Fruit fly (Drosophila melanogaster): ENCODE results near the gene HDAC11.

HDAC11 gene

dm6 chr3R:24878655-24879054 is 22.6 kb upstream of the HDAC11 start:
- no peak for TF ChIP-seq Rel (GFP tag; optimal IDR thresholded peaks at IDR 0.05)
- peak; percentile 73 for TF ChIP-seq Rel (tag; optimal IDR thresholded peaks at IDR 0.05)
- TF ChIP-seq dsf (GFP tag; optimal IDR thresholded peaks at IDR 0.05; ENCODE audit: borderline replicate concordance) = no peak

DNA sequence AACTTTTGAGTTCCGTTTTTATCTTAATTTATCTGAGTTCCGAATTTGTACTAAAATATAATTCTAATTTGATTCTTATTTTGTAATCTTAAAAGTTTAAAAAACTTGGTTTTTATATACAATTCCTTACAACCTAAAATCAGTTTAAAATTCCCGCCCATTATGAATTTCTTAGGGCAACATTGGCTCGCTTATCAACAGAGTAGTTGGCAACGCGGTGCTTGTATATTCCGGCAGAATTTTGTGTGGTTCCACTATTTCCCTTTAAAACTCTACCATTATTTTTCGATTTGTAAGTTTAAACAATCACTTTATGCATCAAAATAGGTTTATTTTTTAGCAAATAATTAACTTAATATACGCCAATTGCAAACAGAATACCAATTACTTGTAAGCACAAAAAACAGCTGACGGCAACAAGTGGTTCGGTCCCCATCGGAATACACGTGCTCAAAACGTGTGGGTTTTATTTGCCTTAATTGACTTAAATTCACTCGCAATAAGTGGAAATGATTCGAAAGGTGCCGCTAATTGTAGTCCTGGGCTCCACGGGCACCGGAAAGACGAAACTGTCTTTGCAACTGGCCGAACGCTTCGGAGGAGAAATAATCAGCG is 20.9 kb upstream of the HDAC11 start, which contains the start of the genes CG11089 and CG31381:
Gene CG11089, plus strand, starts transcription at position 203 of the 615 bp plus-strand sequence.
Gene CG31381, plus strand, starts transcription at position 203 of the 615 bp plus-strand sequence.
- TF ChIP-seq Myc (optimal IDR thresholded peaks at IDR 0.05) = peak; percentile 54
- TF ChIP-seq woc (GFP tag; optimal IDR thresholded peaks at IDR 0.05) = no peak
- no peak for TF ChIP-seq foxo (GFP tag; optimal IDR thresholded peaks at IDR 0.05)
- no peak for TF ChIP-seq Rel (GFP tag; optimal IDR thresholded peaks at IDR 0.05)
- peak; percentile 99 for TF ChIP-seq Rel (tag; optimal IDR thresholded peaks at IDR 0.05)

DNA sequence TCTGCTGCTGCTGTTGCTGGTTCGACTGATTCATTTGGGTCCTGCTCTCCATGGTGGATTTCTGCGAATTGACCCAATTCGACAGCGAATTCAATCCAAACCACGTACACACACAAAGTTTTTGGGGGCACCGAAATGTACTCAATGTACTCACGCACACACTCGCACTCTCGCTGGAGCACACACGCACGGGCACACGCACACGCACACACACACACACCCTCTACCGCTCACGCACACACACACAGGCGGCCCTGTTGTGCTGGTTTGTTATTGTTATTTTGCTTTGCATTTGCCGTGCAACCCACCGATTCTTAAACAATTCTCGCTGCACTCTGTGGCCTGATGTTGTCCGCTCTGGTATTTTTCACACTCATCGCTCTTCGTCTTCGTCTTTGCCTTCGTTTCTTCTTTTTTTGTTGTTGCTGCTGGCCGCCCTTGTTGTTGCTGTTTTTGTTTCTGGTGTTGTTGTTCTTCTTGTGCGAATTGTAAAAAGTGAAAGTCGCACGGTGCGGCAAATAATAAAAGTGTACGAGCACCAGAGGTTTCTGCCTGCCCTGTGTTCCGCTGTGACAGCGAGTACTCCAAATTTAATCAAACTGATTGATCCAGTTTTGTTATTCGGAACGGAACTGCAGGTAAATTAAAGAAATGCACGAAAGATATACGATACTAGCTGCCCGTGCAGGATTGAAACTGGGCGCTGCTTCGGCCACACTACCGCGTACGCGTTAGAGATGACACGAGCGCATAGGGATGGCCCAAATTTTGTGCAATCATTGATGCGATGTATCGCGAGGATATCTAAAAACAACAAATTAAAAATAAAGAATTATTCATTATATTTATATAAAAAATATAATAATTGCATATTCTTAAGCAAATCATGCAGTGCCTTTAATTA is 20.1 kb upstream of the HDAC11 start, which contains the start of gene CG3744:
Gene CG3744, minus strand, starts transcription at position 716 of the 904 bp plus-strand sequence.
- TF ChIP-seq rgr (GFP tag; optimal IDR thresholded peaks at IDR 0.05) (peak; percentile 81), Sp1 (GFP tag; optimal IDR thresholded peaks at IDR 0.05) (peak; percentile 81), Dif (GFP tag; optimal IDR thresholded peaks at IDR 0.05; ENCODE audit: partially characterized antibody) (no peak), dmrt93B (GFP tag; optimal IDR thresholded peaks at IDR 0.05) (peak; percentile 78), Jra (GFP tag; optimal IDR thresholded peaks at IDR 0.05) (no peak), Hr78 (GFP tag; optimal IDR thresholded peaks at IDR 0.05) (no peak), jim (GFP tag; optimal IDR thresholded peaks at IDR 0.05) (peak; percentile 54), OdsH (GFP tag; optimal IDR thresholded peaks at IDR 0.05) (peak; percentile 61), psq (GFP tag; optimal IDR thresholded peaks at IDR 0.05) (peak; percentile 72), pan (optimal IDR thresholded peaks at IDR 0.05) (no peak), br (GFP tag; optimal IDR thresholded peaks at IDR 0.05) (peak; percentile 57), woc (GFP tag; optimal IDR thresholded peaks at IDR 0.05) (peak; percentile 88), foxo (GFP tag; optimal IDR thresholded peaks at IDR 0.05) (peak in 1 of 2 experiments; percentile 87), ey (GFP tag; optimal IDR thresholded peaks at IDR 0.05) (peak; percentile 68), sage (GFP tag; optimal IDR thresholded peaks at IDR 0.05) (no peak), N (GFP tag; optimal IDR thresholded peaks at IDR 0.05) (peak; percentile 70), fru (GFP tag; optimal IDR thresholded peaks at IDR 0.05) (peak; percentile 59), Mio (GFP tag; optimal IDR thresholded peaks at IDR 0.05) (no peak), Hr83 (GFP tag; optimal IDR thresholded peaks at IDR 0.05; ENCODE audit: poor library complexity, severe bottlenecking) (peak; percentile 96), sv (GFP tag; optimal IDR thresholded peaks at IDR 0.05) (peak; percentile 86), h (GFP tag; optimal IDR thresholded peaks at IDR 0.05) (peak; percentile 78), GATAd (GFP tag; optimal IDR thresholded peaks at IDR 0.05) (peak; percentile 53), Rel (GFP tag; optimal IDR thresholded peaks at IDR 0.05) (no peak), Rel (tag; optimal IDR thresholded peaks at IDR 0.05) (no peak), usp (GFP tag; optimal IDR thresholded peaks at IDR 0.05) (no peak), HLH106 (tag; optimal IDR thresholded peaks at IDR 0.05) (peak; percentile 90), CG9705 (GFP tag; optimal IDR thresholded peaks at IDR 0.05) (peak; percentile 84), Hnf4 (GFP tag; optimal IDR thresholded peaks at IDR 0.05) (no peak)

DNA sequence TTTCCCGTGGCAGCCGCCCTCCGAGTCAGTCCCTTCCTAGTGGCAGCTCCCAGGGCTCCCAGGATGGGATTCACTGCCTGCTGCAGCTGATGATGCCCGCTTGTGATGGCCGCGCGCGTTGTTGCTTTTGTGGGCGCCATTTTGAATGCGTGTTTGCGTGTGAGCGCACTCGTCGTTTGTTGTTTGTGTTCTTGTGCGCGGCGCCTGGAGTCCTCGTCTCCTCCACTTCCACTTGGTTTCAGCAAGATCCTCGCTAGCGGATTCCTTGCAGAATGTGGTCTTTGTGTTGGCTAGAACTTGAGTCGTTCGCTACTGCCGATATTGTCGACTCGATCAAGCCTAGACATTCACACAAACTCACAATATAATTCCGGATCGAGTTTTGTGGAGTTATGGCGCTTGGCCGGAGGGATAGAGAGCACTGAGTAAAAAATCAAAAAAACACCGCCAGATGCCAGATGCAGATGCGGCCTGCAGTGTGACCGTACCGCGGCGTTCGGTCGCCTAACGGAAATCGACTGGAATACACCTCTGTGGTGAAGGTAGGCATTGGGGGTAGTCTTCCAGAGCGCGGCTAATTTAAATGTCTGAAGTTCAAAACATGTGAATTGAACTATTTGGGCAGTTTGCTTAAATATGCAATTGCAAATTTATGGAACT is 14.5 kb upstream of the HDAC11 start, which contains the start of gene CycB3:
Gene CycB3, minus strand, starts transcription at position 428 of the 660 bp plus-strand sequence.
- TF ChIP-seq Myc (optimal IDR thresholded peaks at IDR 0.05) = peak; percentile 58
- TF ChIP-seq CG9705 (GFP tag; optimal IDR thresholded peaks at IDR 0.05) = peak; percentile 43
- peak; percentile 17 for TF ChIP-seq ey (GFP tag; optimal IDR thresholded peaks at IDR 0.05)
- TF ChIP-seq Rel (GFP tag; optimal IDR thresholded peaks at IDR 0.05) = no peak
- TF ChIP-seq Rel (tag; optimal IDR thresholded peaks at IDR 0.05) = peak; percentile 50
- TF ChIP-seq br (GFP tag; optimal IDR thresholded peaks at IDR 0.05) = no peak
- TF ChIP-seq Abd-B (GFP tag; optimal IDR thresholded peaks at IDR 0.05) = no peak
- no peak for TF ChIP-seq Hr83 (GFP tag; optimal IDR thresholded peaks at IDR 0.05; ENCODE audit: poor library complexity, severe bottlenecking)
- TF ChIP-seq Dif (GFP tag; optimal IDR thresholded peaks at IDR 0.05; ENCODE audit: partially characterized antibody) = no peak
- TF ChIP-seq Vsx2 (GFP tag; optimal IDR thresholded peaks at IDR 0.05; ENCODE audit: partially characterized antibody) = peak; percentile 28
- TF ChIP-seq sv (GFP tag; optimal IDR thresholded peaks at IDR 0.05) = no peak
- no peak for TF ChIP-seq pan (optimal IDR thresholded peaks at IDR 0.05)
- TF ChIP-seq sage (GFP tag; optimal IDR thresholded peaks at IDR 0.05) = no peak
- no peak for TF ChIP-seq Mio (GFP tag; optimal IDR thresholded peaks at IDR 0.05)
- TF ChIP-seq Hnf4 (GFP tag; optimal IDR thresholded peaks at IDR 0.05) = no peak
- TF ChIP-seq foxo (GFP tag; optimal IDR thresholded peaks at IDR 0.05) = no peak
- TF ChIP-seq rgr (GFP tag; optimal IDR thresholded peaks at IDR 0.05) = peak; percentile 33
- no peak for TF ChIP-seq CrebA (GFP tag; optimal IDR thresholded peaks at IDR 0.05; ENCODE audit: borderline replicate concordance)
- TF ChIP-seq Sp1 (GFP tag; optimal IDR thresholded peaks at IDR 0.05) = peak; percentile 21

All from whole organism, wandering third instar larva.